Worm (Caenorhabditis elegans) whole organism, L4/young adult: ENCODE measurements around the gene C04A11.1.

Experiments used
- W03F9.2 ChIP-seq: fragments of 150-350 bp; optimal IDR thresholded peaks from 2 replicates; lab custom pipeline; 2014; ENCODE audit warnings: missing biosample characterization, missing genetic modification characterization
- dao-5 ChIP-seq: sonication (generic microtip); optimal IDR thresholded peaks from 2 replicates; lab custom pipeline; 2016; ENCODE audit warnings: missing genotype, missing genetic modification characterization, moderate library complexity, missing compliant biosample characterization
- him-1 ChIP-seq: sonication (generic microtip); optimal IDR thresholded peaks from 2 replicates; lab custom pipeline; 2016; ENCODE audit warnings: missing genotype, missing genetic modification reagents, missing genetic modification characterization, missing compliant biosample characterization

ce11 chrX:13672622-13673021 lies 12.3 kb downstream of the C04A11.1 start:
- TF ChIP-seq dao-5 (no peak), him-1 (tag; lab: Kevin White, UChicago) (no peak), W03F9.2 (no peak)
